Worm (Caenorhabditis elegans): ENCODE data around the gene fipr-7.

ce11 chrV:10243105-10243504, 13.5 kb downstream of the fipr-7 start, which contains the start of gene C12D8.9:
- TF ChIP-seq snpc-4 (tag; optimal IDR thresholded peaks at IDR 0.05) (no peak), pha-4 (tag; optimal IDR thresholded peaks at IDR 0.05) (no peak), nhr-12 (tag; optimal IDR thresholded peaks at IDR 0.05) (no peak), nhr-76 (tag; optimal IDR thresholded peaks at IDR 0.05) (no peak), ztf-11 (tag; optimal IDR thresholded peaks at IDR 0.05) (no peak), ceh-43 (GFP tag; optimal IDR thresholded peaks at IDR 0.05) (no peak), sptf-1 (tag; optimal IDR thresholded peaks at IDR 0.05) (no peak), flh-1 (GFP tag; optimal IDR thresholded peaks at IDR 0.05) (no peak), nhr-237 (tag; optimal IDR thresholded peaks at IDR 0.05) (no peak), mep-1 (tag; optimal IDR thresholded peaks at IDR 0.05) (no peak), unc-62 (GFP tag; optimal IDR thresholded peaks at IDR 0.05) (no peak), elt-1 (tag; optimal IDR thresholded peaks at IDR 0.05; ENCODE audit: borderline replicate concordance, insufficient read depth) (no peak)
